Worm (Caenorhabditis elegans): ENCODE data around the gene cdr-3.

cdr-3 gene

ce11 chrV:12433717-12434116, 16.5 kb upstream of the cdr-3 start, which contains the start of gene srh-25:
Gene srh-25 (minus strand): TSS chrV:12433817.
- TF ChIP-seq hlh-4 (tag; optimal IDR thresholded peaks at IDR 0.05) (peak; percentile 60), nhr-77 (tag; optimal IDR thresholded peaks at IDR 0.05) (no peak), rnt-1 (tag; optimal IDR thresholded peaks at IDR 0.05) (no peak)

DNA sequence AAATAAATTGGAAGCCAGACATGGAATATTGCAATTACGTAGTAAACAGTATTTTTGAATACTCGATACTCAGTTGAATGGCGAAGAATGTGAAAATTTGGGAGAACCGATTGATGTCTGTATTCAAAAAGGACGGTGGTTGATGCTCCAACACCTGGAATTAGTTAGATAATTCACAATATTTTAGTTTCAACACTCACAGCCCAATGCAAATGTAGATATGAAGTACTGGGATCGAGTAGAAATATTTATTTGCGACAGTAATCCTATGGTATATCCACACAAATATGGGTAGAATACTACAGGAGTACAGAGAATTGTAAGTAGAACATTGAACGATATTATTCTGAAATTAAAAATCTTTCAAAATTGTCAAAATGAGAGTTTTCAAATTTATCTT, 15.9 kb upstream of the cdr-3 start:
- TF ChIP-seq unc-98 (GFP tag; IDR thresholded peaks at IDR 0.05) (no peak), xbp-1 (tag; optimal IDR thresholded peaks at IDR 0.05) (no peak), lin-35 (GFP tag; optimal IDR thresholded peaks at IDR 0.05) (no peak), fkh-10 (GFP tag; optimal IDR thresholded peaks at IDR 0.05) (no peak), mab-9 (GFP tag; IDR thresholded peaks at IDR 0.05) (no peak), hpl-2 (GFP tag; optimal IDR thresholded peaks at IDR 0.05) (no peak), snpc-4 (tag; optimal IDR thresholded peaks at IDR 0.05) (no peak), ztf-11 (tag; optimal IDR thresholded peaks at IDR 0.05) (no peak), dsc-1 (tag; optimal IDR thresholded peaks at IDR 0.05) (no peak), C16A3.4 (tag; optimal IDR thresholded peaks at IDR 0.05) (no peak), pax-3 (tag; optimal IDR thresholded peaks at IDR 0.05) (no peak), nhr-76 (tag; optimal IDR thresholded peaks at IDR 0.05) (no peak), efl-3 (GFP tag; optimal IDR thresholded peaks at IDR 0.05) (no peak), pag-3 (tag; optimal IDR thresholded peaks at IDR 0.05; ENCODE audit: borderline replicate concordance, insufficient read depth) (no peak)

DNA sequence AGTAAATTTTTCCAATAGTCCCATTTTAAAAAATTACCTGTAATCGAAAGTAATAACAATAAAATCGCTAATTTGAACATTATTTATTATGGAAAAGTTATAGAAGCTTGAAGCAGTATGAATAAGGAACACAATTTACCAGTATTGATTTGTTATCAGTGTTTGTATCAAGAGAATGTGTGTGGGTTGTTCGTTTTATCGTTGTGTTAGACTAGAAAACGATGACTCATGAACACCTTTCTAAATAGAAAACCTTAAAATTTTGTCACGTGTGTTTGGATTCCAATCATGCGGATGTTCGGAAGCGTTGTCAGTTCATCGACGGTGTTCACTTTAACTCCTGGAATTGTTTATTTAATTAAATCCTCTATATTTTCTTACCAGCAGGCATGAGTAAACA, 14.9 kb upstream of the cdr-3 start, which contains the start of gene C54D10.13:
TSS of gene C54D10.13 (minus strand) at position 179 of the 400 bp plus-strand sequence.
- no peak for TF ChIP-seq unc-98 (GFP tag; IDR thresholded peaks at IDR 0.05)
- TF ChIP-seq sup-37 (GFP tag; optimal IDR thresholded peaks at IDR 0.05) = no peak
- no peak for TF ChIP-seq unc-62 (GFP tag; optimal IDR thresholded peaks at IDR 0.05)
- TF ChIP-seq F16B12.6 (tag; optimal IDR thresholded peaks at IDR 0.05) = no peak
- TF ChIP-seq nhr-84 (tag; optimal IDR thresholded peaks at IDR 0.05) = no peak
- TF ChIP-seq egl-13 (tag; optimal IDR thresholded peaks at IDR 0.05) = no peak
- no peak for TF ChIP-seq ceh-82 (tag; optimal IDR thresholded peaks at IDR 0.05)
- no peak for TF ChIP-seq elt-2 (tag; optimal IDR thresholded peaks at IDR 0.05)
- TF ChIP-seq nhr-47 (tag; optimal IDR thresholded peaks at IDR 0.05) = no peak
- TF ChIP-seq alr-1 (tag; optimal IDR thresholded peaks at IDR 0.05; ENCODE audit: borderline replicate concordance) = no peak
- TF ChIP-seq nhr-85 (tag) = no peak

DNA sequence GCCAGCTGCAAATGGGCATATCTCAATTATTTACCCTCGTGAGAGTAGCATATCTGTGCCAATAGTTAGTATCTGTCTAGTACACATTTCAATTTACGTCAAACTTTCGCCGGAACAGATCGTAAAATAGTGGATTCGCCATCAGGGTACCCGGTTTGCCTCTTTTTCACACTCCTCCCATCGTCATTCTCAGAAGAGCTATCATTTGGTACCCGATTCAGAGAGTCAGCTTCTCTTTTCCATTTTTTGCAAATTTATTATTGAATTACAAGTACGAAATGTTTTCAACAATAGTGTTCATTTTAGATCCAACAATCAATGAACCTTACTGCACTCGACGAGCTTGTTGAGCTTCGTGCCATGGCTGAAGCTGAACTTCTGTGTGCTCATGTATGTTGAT, 11.9 kb upstream of the cdr-3 start, which contains the start of gene C54D10.5:
TSS of gene C54D10.5 (plus strand) at position 301 of the 400 bp plus-strand sequence.
- TF ChIP-seq ets-5 (GFP tag; IDR thresholded peaks at IDR 0.05) = no peak

- TF ChIP-seq pax-3 (tag; optimal IDR thresholded peaks at IDR 0.05) = peak; percentile 70
- peak; percentile 51 for TF ChIP-seq dsc-1 (tag; optimal IDR thresholded peaks at IDR 0.05)
- no peak for TF ChIP-seq unc-130 (tag; optimal IDR thresholded peaks at IDR 0.05)
Observed at ce11 chrV:12427826-12428225, 10.6 kb upstream of the cdr-3 start.

DNA sequence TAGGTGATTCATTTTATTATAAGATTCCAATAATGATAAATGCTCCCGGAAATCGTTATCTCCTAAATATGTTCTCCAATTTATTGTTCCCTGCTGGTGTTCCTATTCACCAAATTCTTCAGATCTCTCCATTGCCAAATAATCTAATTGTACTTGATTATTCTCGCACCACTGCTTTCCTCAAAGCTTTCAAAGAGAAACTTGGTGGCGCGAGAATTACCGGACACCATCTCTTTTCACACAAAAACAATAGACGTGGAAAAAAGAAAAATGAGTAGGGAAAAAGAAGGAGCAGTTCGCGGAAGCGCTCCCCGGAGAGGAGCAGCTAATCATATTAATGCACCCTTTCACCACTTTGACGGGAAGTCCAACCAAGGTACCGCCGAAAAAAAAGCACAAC, 4.2 kb upstream of the cdr-3 start:
- TF ChIP-seq lin-14 (GFP tag; optimal IDR thresholded peaks at IDR 0.05) (peak; percentile 48), irx-1 (tag; optimal IDR thresholded peaks at IDR 0.05) (no peak), ces-1 (GFP tag; optimal IDR thresholded peaks at IDR 0.05) (no peak)
